Fruit fly (Drosophila melanogaster) whole organism: ENCODE results near the gene CG14183.

Source experiments
- CG8478 ChIP-seq: fragments of >200 bp; optimal IDR thresholded peaks from 2 replicates; lab custom pipeline; 2018; ENCODE audit warnings: inconsistent platforms
- Dll ChIP-seq: fragments of >200 bp; optimal IDR thresholded peaks from 2 replicates; lab custom pipeline; 2017
- EcR ChIP-seq, 2 experiments: fragments of >200 bp; optimal IDR thresholded peaks; 2 replicates each; lab custom pipeline; 2017; ENCODE audit warnings: missing biosample characterization in 2 of 2, missing genetic modification characterization in 2 of 2, missing genetic modification reagents in 2 of 2
- pan ChIP-seq: fragments of >200 bp; optimal IDR thresholded peaks from 2 replicates; lab custom pipeline; 2017
- psq ChIP-seq: fragments of >200 bp; optimal IDR thresholded peaks from 2 replicates; lab custom pipeline; 2017
- usp ChIP-seq: fragments of >200 bp; optimal IDR thresholded peaks from 2 replicates; lab custom pipeline; 2017; ENCODE audit warnings: missing biosample characterization, missing genetic modification characterization, mixed read lengths

Gene CG14183

DNA sequence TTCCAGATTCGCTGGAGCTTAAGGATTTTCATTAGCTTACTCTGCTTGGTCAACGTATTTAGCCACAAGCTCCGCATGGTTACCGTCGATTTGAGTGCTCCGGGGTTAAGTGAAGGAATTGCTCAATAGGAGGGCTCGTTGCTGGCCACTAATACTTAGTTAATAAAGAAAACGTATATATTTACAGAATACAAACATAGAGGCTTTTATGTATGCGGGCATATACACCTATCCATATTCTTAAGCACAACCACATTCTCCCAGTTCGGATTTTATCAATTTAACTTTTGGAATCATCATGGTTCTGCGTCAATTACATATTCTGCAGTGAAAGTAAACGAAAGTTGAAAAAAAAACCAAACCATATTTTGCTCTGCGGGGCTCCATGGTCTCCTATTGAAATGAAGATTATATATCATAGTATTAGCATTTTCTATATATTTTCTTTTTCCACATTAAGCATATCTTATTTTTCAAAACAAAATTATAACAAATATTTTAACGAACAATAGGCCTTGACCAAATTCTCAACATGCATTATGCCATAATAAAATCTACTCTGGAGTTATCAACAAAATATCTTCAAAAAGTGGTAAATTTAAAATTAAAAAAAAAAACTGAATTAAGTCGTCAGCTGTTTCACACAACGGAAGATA is 27.4 kb downstream of the CG14183 start, which contains the start of the genes Tom20 and Gabat:
Tom20 (plus strand) TSS at position 564 of the 656 bp plus-strand sequence.
Gabat (minus strand) TSS at position 606 of the 656 bp plus-strand sequence.
- TF ChIP-seq psq = no peak
- no peak for TF ChIP-seq Dll
- no peak for TF ChIP-seq usp (GFP tag; lab: Kevin White, UChicago)
- no peak for TF ChIP-seq EcR (GFP tag; optimal IDR thresholded peaks at IDR 0.05; lab: Kevin White, UChicago)
- no peak for TF ChIP-seq CG8478 (lab: Kevin White, UChicago)
- no peak for TF ChIP-seq pan (lab: Kevin White, UChicago)

DNA sequence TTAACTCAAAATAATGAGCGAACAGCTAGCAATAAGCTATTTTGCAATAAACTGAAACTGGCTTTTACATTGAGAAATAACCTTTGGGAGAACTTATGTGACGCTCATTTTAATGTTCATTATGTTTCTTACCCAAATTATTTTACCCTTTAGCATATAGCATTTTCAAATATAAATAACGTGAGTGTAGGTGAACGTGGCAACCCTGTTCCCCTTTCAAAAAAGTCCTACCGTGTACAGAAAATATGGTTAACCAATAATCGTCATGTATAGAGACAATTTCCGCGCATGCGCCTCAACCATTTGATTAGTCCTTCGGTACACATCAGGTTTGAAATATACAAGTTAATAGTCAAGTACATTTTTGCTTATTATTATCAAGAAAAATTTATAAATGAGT is 33.6 kb downstream of the CG14183 start:
- TF ChIP-seq pan (lab: Kevin White, UChicago) (no peak), EcR (GFP tag; optimal IDR thresholded peaks at IDR 0.05; lab: Kevin White, UChicago) (no peak), usp (GFP tag; lab: Kevin White, UChicago) (no peak), Dll (no peak), psq (no peak), CG8478 (lab: Kevin White, UChicago) (no peak)

DNA sequence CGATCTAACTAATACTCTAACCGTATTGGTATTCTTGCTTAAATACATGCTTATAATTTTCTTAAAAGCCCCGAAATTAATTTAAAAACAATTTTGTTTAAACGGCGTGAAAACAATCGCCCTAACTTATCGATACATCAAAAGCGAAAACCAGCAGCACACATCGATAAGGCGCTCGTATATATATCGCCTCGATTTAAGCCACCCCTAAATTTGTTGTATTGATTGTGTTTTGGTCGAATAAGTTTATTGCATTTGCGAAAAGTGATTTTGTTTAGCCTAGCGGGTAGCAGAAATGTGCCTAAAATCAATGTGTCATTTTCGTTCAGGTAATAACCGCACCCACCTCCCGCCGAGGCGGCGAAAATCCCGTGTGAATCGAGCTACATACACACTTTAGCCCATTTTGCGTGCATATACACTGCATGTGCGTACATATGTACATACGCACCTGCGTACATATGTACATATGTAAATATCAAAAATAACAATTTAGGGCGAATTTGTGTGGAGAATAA is 35.9 kb downstream of the CG14183 start, which contains the start of the genes CG7646 and Nca:
CG7646 (plus strand) TSS at position 174 of the 518 bp plus-strand sequence.
Nca (plus strand) TSS at position 174 of the 518 bp plus-strand sequence.
- TF ChIP-seq psq (no peak), CG8478 (lab: Kevin White, UChicago) (no peak), EcR (GFP tag; optimal IDR thresholded peaks at IDR 0.05; lab: Kevin White, UChicago) (no peak), usp (GFP tag; lab: Kevin White, UChicago) (no peak)

DNA sequence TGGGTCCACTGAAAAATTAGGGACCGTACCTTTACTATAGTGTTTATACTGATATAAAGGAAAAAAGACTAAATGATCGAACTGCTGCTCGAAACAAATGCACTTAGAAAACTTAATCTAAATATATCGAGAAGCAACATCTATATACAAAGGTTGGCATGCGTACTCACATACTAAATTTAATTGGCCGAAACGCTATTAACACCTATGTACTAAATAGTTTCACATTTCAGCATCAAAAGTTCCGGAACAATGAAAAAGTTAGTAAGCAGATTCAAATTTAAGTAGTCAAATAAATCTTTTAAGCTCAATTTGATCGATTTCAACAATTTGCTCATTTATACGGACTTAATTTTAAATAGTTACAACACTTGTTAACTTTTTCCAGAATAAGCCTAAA is 36.5 kb downstream of the CG14183 start, which contains the start of gene fln:
fln (minus strand) TSS at position 101 of the 400 bp plus-strand sequence.
- no peak for TF ChIP-seq psq
- no peak for TF ChIP-seq usp (GFP tag; lab: Kevin White, UChicago)
- no peak for TF ChIP-seq CG8478 (lab: Kevin White, UChicago)
- TF ChIP-seq pan (lab: Kevin White, UChicago) = no peak
- no peak for TF ChIP-seq EcR (GFP tag; optimal IDR thresholded peaks at IDR 0.05; lab: Kevin White, UChicago)
- no peak for TF ChIP-seq Dll

DNA sequence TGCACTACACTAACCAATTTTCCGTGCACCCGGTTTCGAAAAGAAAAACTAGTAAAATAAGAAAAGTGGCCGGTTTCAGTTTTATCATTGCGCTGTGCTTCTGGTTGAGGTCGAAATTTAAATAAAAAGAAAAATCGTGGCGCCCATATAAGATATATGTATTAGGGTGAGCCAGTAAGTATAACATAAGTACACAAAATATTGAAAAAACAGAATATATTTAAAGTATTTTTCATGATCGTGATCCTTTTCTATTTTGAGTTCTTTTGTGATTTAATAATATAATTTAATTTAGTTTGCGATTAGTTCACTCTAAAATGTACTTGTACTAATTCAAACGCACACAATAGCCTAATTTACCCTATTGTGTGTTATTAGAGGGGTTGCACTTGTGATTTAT is 38.7 kb downstream of the CG14183 start, which contains the start of gene Csas:
Csas (minus strand) TSS at position 101 of the 400 bp plus-strand sequence.
- TF ChIP-seq pan (lab: Kevin White, UChicago) (no peak), Dll (no peak), CG8478 (lab: Kevin White, UChicago) (no peak), psq (no peak), EcR (GFP tag; optimal IDR thresholded peaks at IDR 0.05; lab: Kevin White, UChicago) (no peak), usp (GFP tag; lab: Kevin White, UChicago) (no peak)

DNA sequence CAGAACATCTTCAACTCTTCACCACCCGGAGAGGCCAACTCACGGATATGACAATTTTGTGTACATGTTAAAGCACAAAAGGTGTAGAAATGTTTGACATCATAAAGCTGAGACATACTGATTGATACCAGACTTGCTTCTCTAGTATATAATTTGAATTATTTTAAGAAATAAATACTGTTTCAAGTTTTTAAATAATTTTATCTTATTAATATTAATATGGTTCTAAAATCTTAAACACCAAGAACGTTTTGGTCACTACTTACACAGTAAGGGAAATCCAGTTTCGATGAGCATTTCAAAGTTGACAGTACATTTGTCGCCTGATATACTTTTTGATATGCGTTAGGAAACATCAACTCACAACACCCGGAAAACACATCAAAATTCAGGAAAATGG is 41.9 kb downstream of the CG14183 start, which contains the start of the genes hale and schuy:
hale (minus strand) TSS at position 101 of the 400 bp plus-strand sequence.
schuy (plus strand) TSS at position 326 of the 400 bp plus-strand sequence.
- TF ChIP-seq usp (GFP tag; lab: Kevin White, UChicago) (no peak), psq (no peak), Dll (no peak), EcR (GFP tag; optimal IDR thresholded peaks at IDR 0.05; lab: Kevin White, UChicago) (no peak), CG8478 (lab: Kevin White, UChicago) (no peak), pan (lab: Kevin White, UChicago) (no peak)

DNA sequence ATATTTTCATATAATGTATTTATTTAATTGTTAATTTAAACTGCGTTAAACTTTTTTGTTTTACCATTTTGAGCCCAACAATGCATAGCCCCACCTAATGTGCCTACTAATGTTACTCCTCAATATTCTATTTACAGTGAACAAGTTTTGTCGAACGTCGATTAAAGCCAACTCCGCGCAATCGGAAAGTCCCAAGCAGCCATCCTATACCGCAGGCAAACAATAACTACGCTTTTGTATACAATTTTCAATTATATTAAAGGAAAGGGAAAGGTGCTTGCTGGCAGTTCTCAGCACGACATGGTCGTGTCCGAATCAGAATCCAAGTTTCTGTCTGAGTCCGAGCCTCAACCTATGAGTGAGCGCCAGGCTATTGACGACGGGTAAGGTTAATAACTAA is 46.2 kb downstream of the CG14183 start, which contains the start of gene CG17732:
CG17732 (plus strand) TSS at position 301 of the 400 bp plus-strand sequence.
- TF ChIP-seq CG8478 (lab: Kevin White, UChicago) (no peak), EcR (GFP tag; optimal IDR thresholded peaks at IDR 0.05; lab: Kevin White, UChicago) (no peak), Dll (no peak), psq (no peak), pan (lab: Kevin White, UChicago) (no peak), usp (GFP tag; lab: Kevin White, UChicago) (no peak)

DNA sequence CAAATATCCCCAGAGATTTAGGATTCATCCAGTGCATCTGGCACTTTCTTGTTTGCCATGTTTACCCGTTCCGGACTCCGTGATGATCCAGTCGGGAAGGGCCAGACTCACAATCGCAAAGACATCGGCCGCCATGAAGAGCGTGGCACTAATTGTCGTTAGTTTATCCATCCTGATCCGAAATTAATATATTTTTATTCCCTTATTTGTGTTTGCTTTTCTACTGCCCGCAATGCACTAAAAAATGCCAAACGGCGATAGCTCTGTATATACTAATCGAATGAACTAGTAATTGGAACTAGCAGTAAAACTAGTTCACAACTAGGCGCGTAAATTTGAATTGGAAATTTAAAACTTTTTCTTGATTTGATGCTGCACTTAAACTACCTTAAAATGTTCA is 48.0 kb downstream of the CG14183 start, which contains the start of gene CG14182:
CG14182 (minus strand) TSS at position 221 of the 400 bp plus-strand sequence.
- TF ChIP-seq psq (no peak), CG8478 (lab: Kevin White, UChicago) (no peak), pan (lab: Kevin White, UChicago) (no peak), Dll (no peak), EcR (GFP tag; optimal IDR thresholded peaks at IDR 0.05; lab: Kevin White, UChicago) (no peak), usp (GFP tag; lab: Kevin White, UChicago) (no peak)

DNA sequence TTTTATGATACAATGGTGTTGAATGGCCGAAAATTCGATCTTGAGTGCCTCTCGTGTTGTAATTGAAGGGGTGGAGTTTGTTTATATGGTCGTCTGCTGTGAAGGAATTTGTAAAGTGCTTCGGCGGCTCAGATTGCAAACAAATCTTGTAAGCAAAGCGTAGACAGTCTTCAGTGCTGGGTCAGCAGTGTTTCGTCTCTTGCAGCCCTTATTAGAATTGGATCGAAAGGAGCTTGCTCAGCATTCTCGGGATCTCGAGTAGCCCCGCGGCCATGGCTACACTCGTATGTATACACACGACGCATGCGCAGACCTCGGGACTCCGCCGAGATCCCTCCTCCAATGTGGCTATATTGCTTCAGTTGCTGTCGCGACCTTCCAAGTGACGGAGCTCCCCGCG is 49.5 kb downstream of the CG14183 start:
- TF ChIP-seq CG8478 (lab: Kevin White, UChicago) = no peak
- no peak for TF ChIP-seq EcR (GFP tag; optimal IDR thresholded peaks at IDR 0.05; lab: Kevin White, UChicago)
- TF ChIP-seq Dll = no peak
- no peak for TF ChIP-seq pan (lab: Kevin White, UChicago)
- no peak for TF ChIP-seq psq
- TF ChIP-seq usp (GFP tag; lab: Kevin White, UChicago) = no peak
